Fruit fly (Drosophila melanogaster): ENCODE measurements around the gene Ilp3.

- TF ChIP-seq CG12768 (GFP tag; optimal IDR thresholded peaks at IDR 0.05) (no peak), pad (GFP tag; optimal IDR thresholded peaks at IDR 0.05) (peak; percentile 36), kay (GFP tag; ENCODE audit: borderline replicate concordance) (no peak), Hr96 (GFP tag; optimal IDR thresholded peaks at IDR 0.05) (no peak), bab1 (GFP tag; optimal IDR thresholded peaks at IDR 0.05) (peak; percentile 58), Clk (GFP tag; optimal IDR thresholded peaks at IDR 0.05) (no peak), toe (GFP tag; optimal IDR thresholded peaks at IDR 0.05) (no peak), cic (GFP tag; optimal IDR thresholded peaks at IDR 0.05) (no peak), CG11617 (GFP tag; optimal IDR thresholded peaks at IDR 0.05) (no peak), tj (GFP tag; optimal IDR thresholded peaks at IDR 0.05) (peak; percentile 48), CG5204 (GFP tag; optimal IDR thresholded peaks at IDR 0.05) (no peak), Mnt (GFP tag; optimal IDR thresholded peaks at IDR 0.05) (peak; percentile 25)
Observed at dm6 chr3L:9763389-9763917, 38.5 kb downstream of the Ilp3 start, which contains the start of gene Ae2.
